Worm (Caenorhabditis elegans) whole organism, dauer: Measurements from ENCODE around the gene C35B1.4.
"Not testable (repeated sequence)": the region's sequence is repeated elsewhere in the genome, so short reads cannot be mapped to it uniquely, and the experiment has no call there.

Experiments used
- unc-62 ChIP-seq: sonication (generic microtip); optimal IDR thresholded peaks from 2 replicates; lab custom pipeline; 2017; ENCODE audit warnings: missing biosample characterization, missing genetic modification reagents, missing genetic modification characterization

C35B1.4 gene

DNA sequence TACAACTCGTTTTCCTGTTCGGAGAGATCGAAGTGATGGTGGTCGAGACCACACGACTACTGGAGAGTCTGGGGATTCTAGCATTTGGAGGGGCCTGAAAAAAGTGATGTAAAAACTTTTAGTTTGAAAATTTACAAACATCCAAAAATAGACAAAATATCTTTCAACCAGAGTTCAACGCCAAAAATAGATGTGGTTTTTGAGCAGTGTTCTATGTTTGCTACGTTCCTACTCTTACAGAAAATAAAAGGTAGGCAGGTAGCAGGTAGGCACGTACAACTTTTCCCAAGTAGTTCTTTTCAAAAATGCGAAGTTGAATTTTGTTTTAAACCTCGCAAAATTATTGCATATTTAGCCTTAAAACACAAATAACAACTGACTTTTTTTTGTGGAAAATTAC is 32.8 kb downstream of the C35B1.4 start, which contains the start of gene F49F1.14:
Gene F49F1.14, minus strand, starts transcription at position 101 of the 400 bp plus-strand sequence.
- no peak for TF ChIP-seq unc-62

DNA sequence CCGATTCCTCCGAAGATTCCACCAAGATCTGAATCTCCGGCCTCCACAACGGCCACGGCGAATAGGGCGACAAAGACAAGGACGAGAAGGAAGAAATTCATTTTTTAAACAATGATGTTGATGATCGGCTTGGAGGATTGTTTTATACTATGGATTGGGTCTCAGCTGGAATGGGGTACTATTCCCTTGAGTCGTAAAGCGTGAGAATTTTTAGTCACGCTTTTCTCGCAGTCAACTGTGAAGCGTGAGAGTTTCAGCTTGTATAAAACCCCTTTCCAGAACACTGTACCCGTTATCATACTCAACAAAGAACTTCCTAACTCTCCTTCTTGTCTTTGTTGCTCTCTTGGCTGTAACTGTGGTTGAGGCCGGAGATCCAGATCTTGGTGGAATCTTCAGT is 34.9 kb downstream of the C35B1.4 start, which contains the start of gene F49F1.15:
Gene F49F1.15, minus strand, starts transcription at position 101 of the 400 bp plus-strand sequence.
- TF ChIP-seq unc-62 = no peak

DNA sequence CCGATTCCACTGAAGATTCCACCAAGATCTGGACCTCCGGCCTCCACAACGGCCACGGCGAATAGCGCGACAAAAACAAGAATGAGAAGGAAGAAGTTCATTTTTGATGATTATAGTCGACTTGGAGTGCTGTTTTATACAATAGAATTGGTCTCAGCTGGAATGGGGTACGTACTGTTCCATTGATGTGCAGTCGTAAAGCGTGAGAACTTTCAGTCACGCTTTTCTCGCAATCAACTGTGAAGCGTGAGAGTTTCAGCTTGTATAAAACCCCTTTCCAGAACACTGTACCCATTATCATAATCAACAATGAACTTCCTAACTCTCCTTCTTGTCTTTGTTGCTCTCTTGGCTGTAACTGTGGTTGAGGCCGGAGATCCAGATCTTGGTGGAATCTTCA is 36.0 kb downstream of the C35B1.4 start, which contains the start of the genes F49F1.4 and F49F1.2:
Gene F49F1.4, minus strand, starts transcription at position 101 of the 400 bp plus-strand sequence.
Gene F49F1.2, plus strand, starts transcription at position 310 of the 400 bp plus-strand sequence.
- TF ChIP-seq unc-62 = no peak

DNA sequence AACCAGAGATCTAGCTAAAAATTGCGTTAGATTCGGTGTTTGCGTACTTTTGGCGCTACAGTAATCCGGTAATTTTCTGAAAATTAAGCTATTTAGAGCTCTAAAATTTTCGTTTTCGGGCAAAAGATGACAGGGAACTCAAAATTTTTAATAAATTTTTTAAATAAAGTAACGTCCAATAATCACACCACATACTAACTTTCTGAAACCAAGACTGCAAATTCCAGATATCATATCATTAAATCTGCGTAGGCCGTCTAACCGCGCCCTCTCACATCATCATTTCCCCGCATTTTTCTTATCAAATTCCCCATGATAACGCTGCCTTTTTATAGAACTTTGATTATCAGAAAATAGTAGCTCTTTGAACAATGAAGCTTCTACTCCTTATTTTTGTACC is 37.8 kb downstream of the C35B1.4 start, which contains the start of gene drd-50:
Gene drd-50, plus strand, starts transcription at position 301 of the 400 bp plus-strand sequence.
- TF ChIP-seq unc-62 = no peak

DNA sequence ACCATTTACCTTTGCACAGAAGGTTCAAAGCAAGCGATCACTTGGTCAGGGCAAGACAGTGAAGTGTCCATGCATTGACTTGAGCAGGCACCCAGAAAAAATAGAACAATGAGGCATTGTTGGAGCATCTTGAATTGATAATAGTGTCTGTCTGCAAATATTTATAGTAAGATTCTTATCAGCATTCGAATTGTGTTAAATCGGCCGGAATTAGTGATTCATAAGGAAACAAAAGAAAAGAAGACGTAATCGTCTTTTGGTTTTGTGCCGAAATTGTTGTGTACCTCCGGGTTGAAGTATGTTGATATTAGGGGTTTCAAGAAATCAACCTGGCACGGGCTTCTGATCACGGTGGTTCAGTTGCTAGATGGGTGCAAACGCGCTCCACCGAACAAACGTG is 40.6 kb downstream of the C35B1.4 start, which contains the start of gene F49F1.5:
Gene F49F1.5, minus strand, starts transcription at position 153 of the 400 bp plus-strand sequence.
- TF ChIP-seq unc-62 = no peak

DNA sequence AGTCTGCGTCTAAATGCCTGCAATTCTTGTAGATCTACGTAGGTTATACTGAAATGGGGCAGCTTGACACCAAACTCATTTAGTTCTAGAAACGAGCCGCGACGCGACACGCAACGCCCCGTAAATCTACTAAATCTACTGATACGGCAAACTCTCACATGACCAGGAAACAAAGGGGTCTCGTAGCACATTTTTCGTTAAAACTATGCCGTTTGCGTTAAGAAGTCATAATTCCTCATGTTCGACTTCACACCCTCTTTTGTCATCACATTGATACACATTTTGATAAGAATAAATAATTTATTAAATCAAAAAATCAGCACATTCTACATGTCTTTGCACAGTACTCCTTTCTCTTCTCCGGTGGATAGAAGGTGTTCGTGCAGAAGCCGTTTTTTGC is 41.4 kb downstream of the C35B1.4 start:
- TF ChIP-seq unc-62 = no peak

DNA sequence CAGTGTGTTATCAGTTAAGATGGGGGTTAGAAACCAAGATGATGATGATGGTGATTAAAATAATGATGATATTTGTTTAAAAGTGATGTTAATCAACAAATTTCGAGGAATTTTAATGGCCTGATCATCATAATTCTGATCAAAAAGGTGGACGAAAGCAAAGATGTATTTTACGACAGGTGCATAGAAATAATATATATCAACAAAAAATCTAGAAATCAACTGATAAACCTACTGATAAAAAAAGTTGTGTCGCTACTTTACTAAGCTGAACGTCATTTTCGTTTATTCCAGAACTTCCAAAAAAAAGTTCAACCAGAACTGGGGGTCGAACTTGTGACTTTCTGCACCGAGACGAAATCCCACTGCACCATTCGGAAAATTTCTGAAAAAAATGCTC is 43.5 kb downstream of the C35B1.4 start, which contains the start of gene mul-1:
Gene mul-1, minus strand, starts transcription at position 84 of the 400 bp plus-strand sequence.
- TF ChIP-seq unc-62 = no peak

DNA sequence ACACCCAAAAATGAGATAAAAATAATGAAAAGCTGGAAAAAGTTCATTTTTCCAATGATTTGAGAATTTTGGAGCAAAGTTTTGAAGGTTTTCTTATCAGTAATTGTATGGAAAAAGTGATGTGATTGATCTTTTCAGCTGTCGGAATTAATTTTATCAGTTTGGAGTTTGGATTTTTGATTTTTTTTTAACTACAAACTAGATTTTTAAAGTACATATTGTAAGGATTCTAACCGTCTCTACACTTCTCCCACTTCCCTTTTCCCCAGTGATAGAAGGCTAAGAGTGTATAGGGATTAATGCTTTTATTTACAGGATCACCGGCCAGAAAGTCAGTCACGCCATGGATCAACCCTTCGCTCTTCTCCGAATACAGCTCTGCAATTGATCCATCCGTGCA is 46.0 kb downstream of the C35B1.4 start, which contains the start of gene F49F1.7:
Gene F49F1.7, minus strand, starts transcription at position 101 of the 400 bp plus-strand sequence.
- not testable (repeated sequence) for TF ChIP-seq unc-62
